Worm (Caenorhabditis elegans): ENCODE measurements around the gene coq-2.

Gene coq-2

DNA sequence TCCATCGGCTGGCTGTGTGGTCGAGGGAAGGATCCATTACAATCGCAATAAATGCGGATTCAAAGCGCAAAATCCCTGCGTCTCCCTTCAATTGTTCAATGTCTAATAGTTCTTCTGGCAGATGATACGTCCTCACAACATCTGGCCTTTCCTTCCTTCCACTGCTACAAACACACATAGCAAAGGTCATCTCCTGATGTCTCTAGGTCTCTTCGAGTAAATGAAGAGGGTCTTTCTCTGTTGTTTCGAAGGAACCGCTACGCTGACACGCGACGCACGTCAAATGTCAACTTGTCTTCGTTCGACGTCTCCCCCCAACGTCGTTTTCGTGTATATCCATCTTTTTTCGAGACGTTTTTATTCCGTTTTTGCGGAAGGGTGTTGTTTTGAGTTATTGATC lies 43.1 kb downstream of the coq-2 start (continued):
- TF ChIP-seq ztf-11 (tag; optimal IDR thresholded peaks at IDR 0.05): peak in 1 of 2 experiments; percentile 58
- no peak for TF ChIP-seq fkh-10 (GFP tag; optimal IDR thresholded peaks at IDR 0.05)
- no peak for TF ChIP-seq ama-1 (optimal IDR thresholded peaks at IDR 0.05)
- TF ChIP-seq hlh-4 (tag; optimal IDR thresholded peaks at IDR 0.05): no peak
- TF ChIP-seq egl-13 (tag; optimal IDR thresholded peaks at IDR 0.05): no peak
- TF ChIP-seq nhr-85 (tag): peak; percentile 92
- no peak for TF ChIP-seq sup-37 (GFP tag; optimal IDR thresholded peaks at IDR 0.05)
- peak; percentile 88 for TF ChIP-seq mep-1 (tag; optimal IDR thresholded peaks at IDR 0.05)
- TF ChIP-seq aha-1 (tag; optimal IDR thresholded peaks at IDR 0.05): no peak
- peak; percentile 20 for TF ChIP-seq xbp-1 (tag; optimal IDR thresholded peaks at IDR 0.05)
- TF ChIP-seq ets-5 (GFP tag; IDR thresholded peaks at IDR 0.05): no peak
- no peak for TF ChIP-seq sptf-1 (tag; optimal IDR thresholded peaks at IDR 0.05)
- peak; percentile 78 for TF ChIP-seq C16A3.4 (tag; optimal IDR thresholded peaks at IDR 0.05)
- peak; percentile 49 for TF ChIP-seq nhr-47 (tag; optimal IDR thresholded peaks at IDR 0.05)
- TF ChIP-seq nhr-11 (tag; optimal IDR thresholded peaks at IDR 0.05): no peak
- peak; percentile 87 for TF ChIP-seq snu-23 (GFP tag; optimal IDR thresholded peaks at IDR 0.05)
- no peak for TF ChIP-seq pqm-1 (tag; optimal IDR thresholded peaks at IDR 0.05)
- peak; percentile 62 for TF ChIP-seq nhr-19 (GFP tag; conservative IDR thresholded peaks at IDR 0.05)
- TF ChIP-seq nhr-77 (tag; optimal IDR thresholded peaks at IDR 0.05): peak; percentile 47
- no peak for TF ChIP-seq tlp-1 (tag; optimal IDR thresholded peaks at IDR 0.05)
- TF ChIP-seq nhr-20 (tag; optimal IDR thresholded peaks at IDR 0.05): peak; percentile 71
- peak in 1 of 2 experiments; percentile 35 for TF ChIP-seq mdl-1 (tag; optimal IDR thresholded peaks at IDR 0.05)
- peak; percentile 96 for TF ChIP-seq C04F5.9 (tag; optimal IDR thresholded peaks at IDR 0.05)
- peak; percentile 43 to 72 for TF ChIP-seq lin-35 (GFP tag; optimal IDR thresholded peaks at IDR 0.05)
- no peak for TF ChIP-seq lin-15B (tag; optimal IDR thresholded peaks at IDR 0.05)
- no peak for TF ChIP-seq grh-1 (GFP tag; IDR thresholded peaks at IDR 0.05)
- TF ChIP-seq irx-1 (tag; optimal IDR thresholded peaks at IDR 0.05): no peak
- TF ChIP-seq hlh-17 (GFP tag; optimal IDR thresholded peaks at IDR 0.05; ENCODE audit: borderline replicate concordance): no peak
- no peak for TF ChIP-seq nhr-12 (tag; optimal IDR thresholded peaks at IDR 0.05)
- peak; percentile 3 for TF ChIP-seq skn-1 (tag; optimal IDR thresholded peaks at IDR 0.05)
- peak; percentile 69 for TF ChIP-seq lin-13 (GFP tag; optimal IDR thresholded peaks at IDR 0.05)
- TF ChIP-seq nhr-76 (tag; optimal IDR thresholded peaks at IDR 0.05): no peak
- peak; percentile 79 to 94 for TF ChIP-seq lsy-2 (tag; optimal IDR thresholded peaks at IDR 0.05)
- no peak for TF ChIP-seq pax-3 (tag; optimal IDR thresholded peaks at IDR 0.05)
- TF ChIP-seq ceh-8 (GFP tag; optimal IDR thresholded peaks at IDR 0.05): no peak
- peak in 1 of 2 experiments; percentile 0 for TF ChIP-seq egl-27 (tag; optimal IDR thresholded peaks at IDR 0.05)
- TF ChIP-seq rnt-1 (tag; optimal IDR thresholded peaks at IDR 0.05): peak; percentile 68

- TF ChIP-seq xbp-1 (tag; optimal IDR thresholded peaks at IDR 0.05) (no peak), blmp-1 (tag; optimal IDR thresholded peaks at IDR 0.05) (no peak), mdl-1 (tag; optimal IDR thresholded peaks at IDR 0.05) (no peak), unc-86 (tag; optimal IDR thresholded peaks at IDR 0.05) (no peak), fkh-10 (GFP tag; optimal IDR thresholded peaks at IDR 0.05) (no peak), unc-62 (GFP tag; optimal IDR thresholded peaks at IDR 0.05) (no peak), fkh-8 (tag; optimal IDR thresholded peaks at IDR 0.05) (no peak)
Observed at ce11 chrIII:6979584-6979983, 43.8 kb downstream of the coq-2 start, which contains the start of gene ceh-20. Gene ceh-20 (plus strand): TSS chrIII:6979884.

ce11 chrIII:6981989-6982553 lies 46.3 kb downstream of the coq-2 start, which contains the start of gene F31E3.6:
Gene F31E3.6 (plus strand): TSS chrIII:6982081.
- TF ChIP-seq lsy-2 (tag; optimal IDR thresholded peaks at IDR 0.05) (peak in 1 of 2 experiments; percentile 53), isw-1 (GFP tag; IDR thresholded peaks at IDR 0.05) (peak; percentile 57), nhr-19 (GFP tag; conservative IDR thresholded peaks at IDR 0.05) (peak; percentile 63), grh-1 (GFP tag; IDR thresholded peaks at IDR 0.05) (peak; percentile 43), ceh-88 (GFP tag; IDR thresholded peaks at IDR 0.05) (peak; percentile 67), C04F5.9 (tag; optimal IDR thresholded peaks at IDR 0.05) (peak; percentile 99)

All from whole organism, L1 larva.